Fruit fly (Drosophila melanogaster) whole organism, embryonic: Measurements from ENCODE around the gene side-IV.

Experiments
- Asciz ChIP-seq: fragments of 200-800 bp; sonication (Bioruptor generic); optimal IDR thresholded peaks from 2 replicates; lab custom pipeline; 2017; ENCODE audit warnings: missing biosample characterization, mild to moderate bottlenecking, missing genetic modification characterization, missing genetic modification reagents
- B-H2 ChIP-seq: fragments of 200-800 bp; sonication (Bioruptor generic); optimal IDR thresholded peaks from 2 replicates; lab custom pipeline; 2018; ENCODE audit warnings: missing biosample characterization, mild to moderate bottlenecking, missing genetic modification characterization
- CG10209 ChIP-seq: fragments of 200-800 bp; sonication (Bioruptor generic); optimal IDR thresholded peaks from 3 replicates; lab custom pipeline; 2017; ENCODE audit warnings: missing biosample characterization, mild to moderate bottlenecking, missing genetic modification characterization, missing genetic modification reagents
- CG10431 ChIP-seq: fragments of 200-800 bp; sonication (Bioruptor generic); optimal IDR thresholded peaks from 3 replicates; lab custom pipeline; 2018; ENCODE audit warnings: missing biosample characterization, mild to moderate bottlenecking, missing genetic modification characterization
- CG10565 ChIP-seq: fragments of 200-800 bp; sonication (Bioruptor generic); optimal IDR thresholded peaks from 3 replicates; lab custom pipeline; 2016; ENCODE audit warnings: missing biosample characterization, mild to moderate bottlenecking, missing genetic modification characterization
- CG1529 ChIP-seq: fragments of 200-800 bp; sonication (Bioruptor generic); optimal IDR thresholded peaks from 3 replicates; lab custom pipeline; 2018; ENCODE audit warnings: missing biosample characterization, missing genetic modification characterization
- CG16779 ChIP-seq: fragments of 200-800 bp; sonication (Bioruptor generic); IDR thresholded peaks from 2 replicates; pipeline ENCODE4 v1.3.6; 2022; ENCODE audit warnings: missing biosample characterization, missing genetic modification characterization
- CG16863 ChIP-seq: fragments of 200-800 bp; sonication (Bioruptor generic); optimal IDR thresholded peaks from 3 replicates; lab custom pipeline; 2016; ENCODE audit warnings: missing biosample characterization, missing genetic modification characterization
- CG1832 ChIP-seq: fragments of 200-800 bp; sonication (Bioruptor generic); optimal IDR thresholded peaks from 2 replicates; lab custom pipeline; 2017; ENCODE audit warnings: missing biosample characterization, mild to moderate bottlenecking, missing genetic modification characterization, inconsistent platforms
- CG2678 ChIP-seq: fragments of 200-800 bp; sonication (Bioruptor generic); optimal IDR thresholded peaks from 3 replicates; lab custom pipeline; 2019; ENCODE audit warnings: missing biosample characterization, mild to moderate bottlenecking, missing genetic modification characterization, moderate library complexity
- CG2712 ChIP-seq: fragments of 200-800 bp; optimal IDR thresholded peaks from 3 replicates; lab custom pipeline; 2019; ENCODE audit warnings: missing biosample characterization, mild to moderate bottlenecking, missing genetic modification characterization, moderate library complexity
- CG2889 ChIP-seq: fragments of 200-800 bp; sonication (Bioruptor generic); IDR thresholded peaks from 3 replicates; pipeline ENCODE4 v1.3.6; 2022; ENCODE audit warnings: missing biosample characterization, missing genetic modification characterization
- CG33213 ChIP-seq: fragments of 200-800 bp; sonication (Bioruptor generic); optimal IDR thresholded peaks from 3 replicates; lab custom pipeline; 2016; ENCODE audit warnings: missing biosample characterization, missing genetic modification characterization
- CG3995 ChIP-seq: fragments of 200-800 bp; sonication (Bioruptor generic); optimal IDR thresholded peaks from 3 replicates; lab custom pipeline; 2016; ENCODE audit warnings: missing biosample characterization, missing genetic modification characterization
- CG5180 ChIP-seq: fragments of 200-800 bp; sonication (Bioruptor generic); optimal IDR thresholded peaks from 3 replicates; lab custom pipeline; 2017; ENCODE audit warnings: missing biosample characterization, missing genetic modification characterization, mild to moderate bottlenecking, moderate library complexity, missing genetic modification reagents
- CG6683 ChIP-seq: fragments of 200-800 bp; sonication (Bioruptor generic); optimal IDR thresholded peaks from 2 replicates; lab custom pipeline; 2017; ENCODE audit warnings: missing biosample characterization, mild to moderate bottlenecking, missing genetic modification characterization, missing genetic modification reagents
- CG7987 ChIP-seq: fragments of 200-800 bp; sonication (Bioruptor generic); optimal IDR thresholded peaks from 2 replicates; lab custom pipeline; 2018; ENCODE audit warnings: missing biosample characterization, mild to moderate bottlenecking, missing genetic modification characterization, moderate library complexity
- CoRest ChIP-seq: fragments of 200-800 bp; sonication (Bioruptor generic); optimal IDR thresholded peaks from 3 replicates; lab custom pipeline; 2018; ENCODE audit warnings: missing biosample characterization, mild to moderate bottlenecking, missing genetic modification characterization, moderate library complexity
- Deaf1 ChIP-seq: fragments of 200-800 bp; optimal IDR thresholded peaks from 3 replicates; lab custom pipeline; 2019; ENCODE audit warnings: missing biosample characterization, mild to moderate bottlenecking, missing genetic modification characterization, moderate library complexity
- Dll ChIP-seq: fragments of 200-800 bp; sonication (Bioruptor generic); IDR thresholded peaks from 4 replicates; pipeline ENCODE4 v1.3.6; 2022; ENCODE audit warnings: missing biosample characterization, missing genetic modification characterization; ENCODE audit not compliant: partially characterized antibody
- Dref ChIP-seq: fragments of 200-800 bp; sonication (Bioruptor generic); IDR thresholded peaks from 2 replicates; pipeline ENCODE4 v1.3.6; 2022; ENCODE audit warnings: missing biosample characterization, missing genetic modification characterization
- E2f2 ChIP-seq: fragments of 200-800 bp; sonication (Bioruptor generic); IDR thresholded peaks from 2 replicates; pipeline ENCODE4 v1.3.6; 2022; ENCODE audit warnings: missing biosample characterization, missing genetic modification characterization
- HLH54F ChIP-seq: fragments of 200-800 bp; sonication (Bioruptor generic); optimal IDR thresholded peaks from 3 replicates; lab custom pipeline; 2016; ENCODE audit warnings: missing biosample characterization, missing genetic modification characterization
- Hmr ChIP-seq: fragments of 200-800 bp; sonication (Bioruptor generic); optimal IDR thresholded peaks from 3 replicates; lab custom pipeline; 2017; ENCODE audit warnings: mild to moderate bottlenecking, missing biosample characterization, missing genetic modification reagents, missing genetic modification characterization
- Jarid2 ChIP-seq: fragments of 200-800 bp; sonication (Bioruptor generic); optimal IDR thresholded peaks from 3 replicates; lab custom pipeline; 2017; ENCODE audit warnings: mild to moderate bottlenecking, missing biosample characterization, missing genetic modification reagents, missing genetic modification characterization
- Med ChIP-seq: fragments of 200-800 bp; sonication (Bioruptor generic); peaks from one replicate; lab custom pipeline; 2016; ENCODE audit warnings: missing biosample characterization, missing genetic modification characterization, mild to moderate bottlenecking, inconsistent platforms, moderate library complexity
- Myb ChIP-seq: fragments of 200-800 bp; sonication (Bioruptor generic); optimal IDR thresholded peaks from 2 replicates; lab custom pipeline; 2016; ENCODE audit warnings: missing biosample characterization, missing genetic modification characterization
- Side ChIP-seq: fragments of 200-800 bp; sonication (Bioruptor generic); optimal IDR thresholded peaks from 2 replicates; lab custom pipeline; 2016; ENCODE audit warnings: missing biosample characterization, missing genetic modification characterization
- Tbp ChIP-seq: fragments of >200 bp; optimal IDR thresholded peaks from 2 replicates; lab custom pipeline; 2018; ENCODE audit warnings: missing biosample characterization, missing genetic modification characterization
- Usf ChIP-seq: fragments of 200-800 bp; sonication (Bioruptor generic); optimal IDR thresholded peaks from 2 replicates; lab custom pipeline; 2017; ENCODE audit warnings: missing genotype, missing biosample characterization, missing genetic modification characterization
- abd-A ChIP-seq: fragments of 200-800 bp; sonication (Bioruptor generic); optimal IDR thresholded peaks from 3 replicates; lab custom pipeline; 2019; ENCODE audit warnings: missing biosample characterization, mild to moderate bottlenecking, missing genetic modification characterization, moderate library complexity
- al ChIP-seq: fragments of 200-800 bp; sonication (Bioruptor generic); IDR thresholded peaks from 2 replicates; pipeline ENCODE4 v1.3.6; 2022; ENCODE audit warnings: missing biosample characterization, missing genetic modification characterization
- cg ChIP-seq: fragments of 200-800 bp; sonication (Bioruptor generic); optimal IDR thresholded peaks from 3 replicates; lab custom pipeline; 2019; ENCODE audit warnings: missing biosample characterization, mild to moderate bottlenecking, missing genetic modification characterization, moderate library complexity
- disco-r ChIP-seq: fragments of 200-800 bp; sonication (Bioruptor generic); optimal IDR thresholded peaks from 2 replicates; lab custom pipeline; 2016; ENCODE audit warnings: missing biosample characterization, missing genetic modification characterization
- dmrt99B ChIP-seq: fragments of 200-800 bp; sonication (Bioruptor generic); optimal IDR thresholded peaks from 2 replicates; lab custom pipeline; 2018; ENCODE audit warnings: missing biosample characterization, mild to moderate bottlenecking, missing genetic modification characterization, moderate library complexity
- fd102C ChIP-seq: fragments of 200-800 bp; sonication (Bioruptor generic); optimal IDR thresholded peaks from 2 replicates; lab custom pipeline; 2018; ENCODE audit warnings: missing biosample characterization, mild to moderate bottlenecking, missing genetic modification characterization, moderate library complexity
- fru ChIP-seq: fragments of >200 bp; optimal IDR thresholded peaks from 2 replicates; lab custom pipeline; 2017
- kah ChIP-seq: fragments of 200-800 bp; sonication (Bioruptor generic); optimal IDR thresholded peaks from 2 replicates; lab custom pipeline; 2018; ENCODE audit warnings: missing biosample characterization, mild to moderate bottlenecking, missing genetic modification characterization
- ken ChIP-seq: fragments of 200-800 bp; sonication (Bioruptor generic); IDR thresholded peaks from 3 replicates; pipeline ENCODE4 v1.3.6; 2022; ENCODE audit warnings: missing biosample characterization, missing genetic modification characterization
- lov ChIP-seq, 2 experiments: fragments of 200-800 bp in 1 of 2; fragments of >200 bp in 1 of 2; sonication (Bioruptor generic) in 1 of 2; IDR thresholded peaks in 1 of 2; optimal IDR thresholded peaks in 1 of 2; 2 replicates in 1 of 2; 3 replicates in 1 of 2; pipeline versions ENCODE4 v1.3.6 to Lab custom; 2017 to 2022; ENCODE audit warnings: missing biosample characterization in 1 of 2, missing genetic modification characterization in 1 of 2
- onecut ChIP-seq: fragments of 200-800 bp; sonication (Bioruptor generic); IDR thresholded peaks from 2 replicates; pipeline ENCODE4 v1.3.6; 2022; ENCODE audit warnings: missing biosample characterization, missing genetic modification characterization
- otp ChIP-seq: fragments of 200-800 bp; sonication (Bioruptor generic); IDR thresholded peaks from 3 replicates; pipeline ENCODE4, ENCODE4 v1.3.6; 2022; ENCODE audit warnings: missing biosample characterization, missing genetic modification characterization
- p53 ChIP-seq: fragments of 200-800 bp; sonication (Bioruptor generic); optimal IDR thresholded peaks from 2 replicates; lab custom pipeline; 2016; ENCODE audit warnings: missing biosample characterization, missing genetic modification characterization
- pan ChIP-seq, 4 experiments: fragments of >200 bp in 3 of 4; fragments of 200-800 bp in 1 of 4; sonication (Bioruptor generic) in 1 of 4; optimal IDR thresholded peaks in 3 of 4; IDR thresholded peaks in 1 of 4; 2 replicates each; pipeline versions ENCODE4 v1.3.6 to Lab custom; 2017 to 2022; ENCODE audit warnings: missing biosample characterization in 2 of 4, missing genetic modification characterization in 2 of 4, mixed read lengths in 1 of 4
- pho ChIP-seq: fragments of 200-800 bp; sonication (Bioruptor generic); optimal IDR thresholded peaks from 2 replicates; lab custom pipeline; 2016; ENCODE audit warnings: missing biosample characterization, missing genetic modification characterization
- pzg ChIP-seq: fragments of 200-800 bp; sonication (Bioruptor generic); optimal IDR thresholded peaks from 3 replicates; lab custom pipeline; 2018; ENCODE audit warnings: missing biosample characterization, mild to moderate bottlenecking, missing genetic modification characterization, moderate library complexity
- ro ChIP-seq: fragments of 200-800 bp; sonication (Bioruptor generic); IDR thresholded peaks from 2 replicates; pipeline ENCODE4 v1.3.6; 2022; ENCODE audit warnings: missing biosample characterization, missing genetic modification characterization
- sob ChIP-seq: fragments of 200-800 bp; sonication (Bioruptor generic); IDR thresholded peaks from 2 replicates; pipeline ENCODE4 v1.3.6; 2022; ENCODE audit warnings: missing biosample characterization, missing genetic modification characterization
- tio ChIP-seq: fragments of 200-800 bp; sonication (Bioruptor generic); optimal IDR thresholded peaks from 2 replicates; lab custom pipeline; 2017; ENCODE audit warnings: missing biosample characterization, missing genetic modification characterization, inconsistent platforms
- tx ChIP-seq: fragments of 200-800 bp; sonication (Bioruptor generic); optimal IDR thresholded peaks from 2 replicates; lab custom pipeline; 2016; ENCODE audit warnings: missing biosample characterization, missing genetic modification characterization
- vfl ChIP-seq: fragments of 200-800 bp; sonication (Bioruptor generic); optimal IDR thresholded peaks from 2 replicates; lab custom pipeline; 2016; ENCODE audit warnings: missing biosample characterization, missing genetic modification characterization

The side-IV gene

DNA sequence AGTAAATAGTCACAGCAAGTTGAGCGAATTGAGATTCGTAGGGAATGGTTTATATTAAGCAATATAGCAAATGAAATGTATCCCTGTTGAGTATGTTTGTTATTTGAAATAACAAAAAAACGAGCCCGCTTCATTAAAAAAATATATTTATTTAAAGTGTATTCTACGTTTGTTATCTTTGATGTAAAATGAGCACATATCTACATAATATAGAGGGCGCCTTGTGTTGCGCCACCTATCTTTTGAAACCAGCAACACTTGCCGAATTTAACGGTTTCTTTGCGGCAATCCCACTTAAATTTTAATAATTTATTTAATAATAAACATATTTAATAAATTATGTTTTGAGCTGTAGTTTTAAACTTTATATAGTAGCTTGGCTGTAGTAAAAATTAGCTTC lies 20.9 kb downstream of the side-IV start (continued):
- TF ChIP-seq Asciz (no peak), ro (no peak), CG16779 (GFP tag; lab: Robert Waterston, UW) (no peak), HLH54F (GFP tag; lab: Kevin White, UChicago) (no peak), kah (GFP tag; lab: Kevin White, UChicago) (no peak), Tbp (no peak), CG1529 (GFP tag; lab: Kevin White, UChicago) (no peak), fru (lab: Kevin White, UChicago) (no peak), dmrt99B (no peak), CG2889 (no peak), B-H2 (GFP tag; lab: Kevin White, UChicago) (no peak), CG1832 (no peak), otp (GFP tag; lab: Robert Waterston, UW) (no peak), ken (no peak), vfl (GFP tag; lab: Kevin White, UChicago) (no peak), CG10431 (GFP tag; lab: Kevin White, UChicago) (no peak), disco-r (GFP tag; lab: Kevin White, UChicago) (no peak), Jarid2 (no peak), Dll (no peak), al (GFP tag; lab: Robert Waterston, UW) (no peak), CoRest (tag; lab: Kevin White, UChicago) (peak; percentile 19), CG16863 (GFP tag; lab: Kevin White, UChicago) (no peak), CG2712 (peak; percentile 47), CG5180 (no peak), onecut (GFP tag; lab: Robert Waterston, UW) (no peak), Side (GFP tag; lab: Kevin White, UChicago) (no peak), Med (peak; percentile 55), Dref (GFP tag; lab: Robert Waterston, UW) (no peak), Hmr (GFP tag; lab: Kevin White, UChicago) (no peak), CG33213 (no peak), p53 (no peak), Myb (GFP tag; lab: Kevin White, UChicago) (peak; percentile 69), Deaf1 (tag; lab: Kevin White, UChicago) (no peak), CG10565 (GFP tag; lab: Kevin White, UChicago) (no peak), CG6683 (GFP tag; lab: Kevin White, UChicago) (no peak), Usf (GFP tag; lab: Kevin White, UChicago) (no peak), lov (optimal IDR thresholded peaks at IDR 0.05; lab: Kevin White, UChicago) (no peak), lov (GFP tag; IDR thresholded peaks at IDR 0.05; lab: Robert Waterston, UW) (no peak), pzg (GFP tag; lab: Kevin White, UChicago) (no peak), pho (GFP tag; lab: Kevin White, UChicago) (no peak), CG7987 (no peak), cg (GFP tag; lab: Kevin White, UChicago) (no peak), pan (optimal IDR thresholded peaks at IDR 0.05; lab: Kevin White, UChicago) (no peak), pan (GFP tag; optimal IDR thresholded peaks at IDR 0.05 in 1 of 2, IDR thresholded peaks at IDR 0.05 in 1 of 2) (peak in 1 of 2 experiments; percentile 12), tio (GFP tag; lab: Kevin White, UChicago) (no peak), CG10209 (GFP tag; lab: Kevin White, UChicago) (no peak), CG2678 (tag; lab: Kevin White, UChicago) (no peak), sob (GFP tag; lab: Robert Waterston, UW) (no peak), tx (GFP tag; lab: Kevin White, UChicago) (no peak), abd-A (tag; lab: Kevin White, UChicago) (no peak), E2f2 (GFP tag; lab: Robert Waterston, UW) (no peak), CG3995 (GFP tag; lab: Kevin White, UChicago) (no peak), fd102C (GFP tag; lab: Kevin White, UChicago) (no peak)
